Worm (Caenorhabditis elegans): Measurements from ENCODE around the gene stg-2.
"Not testable (repeated sequence)": the region's sequence is repeated elsewhere in the genome, so short reads cannot be mapped to it uniquely, and the experiment has no call there.

- TF ChIP-seq tbx-37 (GFP tag; conservative IDR thresholded peaks at IDR 0.05); ama-1 (optimal IDR thresholded peaks at IDR 0.05); tra-4 (tag; optimal IDR thresholded peaks at IDR 0.05); aly-1 (tag; optimal IDR thresholded peaks at IDR 0.05): not testable (repeated sequence)
Observed at ce11 chrX:8610606-8611005, 33.1 kb downstream of the stg-2 start, which contains the start of gene K01A12.4.

All from whole organism, early embryonic.